Worm (Caenorhabditis elegans): ENCODE data around the gene gldi-8.

DNA sequence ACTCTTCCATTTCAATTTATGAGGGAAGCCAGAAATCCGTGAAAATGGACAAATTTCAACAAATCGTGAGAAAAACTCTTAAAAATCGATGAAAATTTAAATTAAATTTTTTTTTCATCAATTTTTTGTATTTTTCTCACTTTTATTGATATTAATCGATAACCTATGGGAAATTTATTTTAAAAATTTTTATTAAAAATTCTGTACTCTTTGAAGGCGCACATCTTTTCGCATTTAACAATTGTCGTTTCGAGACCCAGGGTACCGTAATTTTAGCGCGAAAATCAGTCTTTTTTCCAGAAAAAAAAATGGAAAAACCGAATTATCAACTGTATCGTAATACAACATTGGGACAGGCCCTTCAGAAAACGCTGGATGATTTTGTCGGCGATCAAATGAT lies 24.9 kb upstream of the gldi-8 start, which contains the start of gene gtf-2A2:
- TF ChIP-seq ztf-29 (GFP tag; IDR thresholded peaks at IDR 0.05): no peak
- TF ChIP-seq cog-1 (tag; optimal IDR thresholded peaks at IDR 0.05): no peak
- no peak for TF ChIP-seq tab-1 (GFP tag; IDR thresholded peaks at IDR 0.05)
- TF ChIP-seq T22C8.4 (GFP tag; IDR thresholded peaks at IDR 0.05): no peak
- no peak for TF ChIP-seq flt-1 (GFP tag; IDR thresholded peaks at IDR 0.05)
- TF ChIP-seq ref-1 (GFP tag; conservative IDR thresholded peaks at IDR 0.05): no peak
- no peak for TF ChIP-seq ztf-23 (GFP tag; IDR thresholded peaks at IDR 0.05)
- TF ChIP-seq klf-2 (GFP tag; conservative IDR thresholded peaks at IDR 0.05): no peak
